Worm (Caenorhabditis elegans): ENCODE data around the gene grl-30.

DNA sequence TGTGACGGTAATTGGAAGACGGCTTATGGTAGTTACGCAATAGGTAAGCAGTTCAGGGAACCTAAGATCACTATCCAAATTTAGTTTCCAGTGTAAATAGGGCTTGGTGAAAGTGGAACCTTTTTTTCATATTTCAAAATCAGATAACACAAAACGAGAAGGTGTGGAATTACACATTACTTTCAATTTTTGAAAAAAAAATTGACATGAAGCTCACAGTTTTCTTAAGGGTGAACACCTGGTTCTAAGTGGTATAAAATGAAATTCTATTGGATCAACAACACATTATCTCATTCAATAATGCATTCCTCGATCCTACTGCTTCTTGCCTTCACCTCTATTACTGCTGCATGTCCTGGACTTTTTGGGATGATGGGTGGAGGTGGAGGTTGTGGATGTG is at the start of gene grl-30:
- TF ChIP-seq unc-62 (GFP tag; optimal IDR thresholded peaks at IDR 0.05): no peak
- TF ChIP-seq aly-2 (tag; optimal IDR thresholded peaks at IDR 0.05): no peak
- no peak for TF ChIP-seq nhr-10 (tag; optimal IDR thresholded peaks at IDR 0.05)
- no peak for TF ChIP-seq elt-1 (tag; optimal IDR thresholded peaks at IDR 0.05)
- TF ChIP-seq sem-4 (tag; optimal IDR thresholded peaks at IDR 0.05): no peak
- TF ChIP-seq mdl-1 (tag; optimal IDR thresholded peaks at IDR 0.05): no peak
- no peak for TF ChIP-seq Y55F3AM.14 (GFP tag; optimal IDR thresholded peaks at IDR 0.05)
- no peak for TF ChIP-seq unc-55 (GFP tag; optimal IDR thresholded peaks at IDR 0.05)
- TF ChIP-seq zag-1 (tag; optimal IDR thresholded peaks at IDR 0.05): no peak
